Worm (Caenorhabditis elegans): ENCODE measurements around the gene lsm-5.

The lsm-5 gene

DNA sequence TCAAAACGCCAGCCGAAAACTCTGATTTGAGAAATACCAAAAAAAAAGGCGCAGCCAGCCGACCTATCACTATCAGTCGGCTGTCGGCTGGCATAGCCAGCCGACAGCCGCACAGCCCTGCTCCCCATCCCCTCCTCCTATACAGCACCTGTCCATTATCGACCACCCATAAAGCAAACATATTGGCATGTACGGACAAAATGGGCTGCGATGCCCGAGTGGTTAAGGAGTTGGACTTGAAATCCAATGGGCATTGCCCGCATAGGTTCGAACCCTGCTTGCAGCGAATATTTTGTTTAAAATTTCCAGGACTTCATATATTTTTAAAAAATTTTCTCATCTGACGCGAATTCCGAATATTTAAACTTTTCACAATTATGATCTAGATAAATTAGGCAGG is 19.8 kb upstream of the lsm-5 start:
- peak; percentile 73 for TF ChIP-seq tbp1 (GFP tag; optimal IDR thresholded peaks at IDR 0.05)
- no peak for TF ChIP-seq B0019.2 (GFP tag; conservative IDR thresholded peaks at IDR 0.05)
- no peak for TF ChIP-seq nfya-1 (tag; optimal IDR thresholded peaks at IDR 0.05; ENCODE audit: borderline replicate concordance, insufficient read depth)
- TF ChIP-seq snpc-4 (GFP tag; optimal IDR thresholded peaks at IDR 0.05): no peak
- TF ChIP-seq snpc-4 (tag; optimal IDR thresholded peaks at IDR 0.05): no peak
- no peak for TF ChIP-seq ceh-40 (GFP tag; IDR thresholded peaks at IDR 0.05)
- TF ChIP-seq Y67H2A.10 (GFP tag; conservative IDR thresholded peaks at IDR 0.05): no peak
- TF ChIP-seq sea-2 (GFP tag; IDR thresholded peaks at IDR 0.05): no peak
- no peak for TF ChIP-seq snpc-3.4 (tag; optimal IDR thresholded peaks at IDR 0.05)
- TF ChIP-seq Y79H2A.3 (GFP tag; conservative IDR thresholded peaks at IDR 0.05): no peak
- TF ChIP-seq F22D6.2 (tag; optimal IDR thresholded peaks at IDR 0.05): no peak
- peak; percentile 52 for TF ChIP-seq B0261.1 (tag; optimal IDR thresholded peaks at IDR 0.05)
- peak; percentile 26 for TF ChIP-seq rpc-1 (optimal IDR thresholded peaks at IDR 0.05)
- TF ChIP-seq rpc-1 (tag; optimal IDR thresholded peaks at IDR 0.05): peak; percentile 52
- TF ChIP-seq snpc-1.1 (tag; optimal IDR thresholded peaks at IDR 0.05; ENCODE audit: insufficient read depth): no peak
- TF ChIP-seq lin-40 (tag; optimal IDR thresholded peaks at IDR 0.05): no peak
- no peak for TF ChIP-seq lin-54 (GFP tag; optimal IDR thresholded peaks at IDR 0.05)
- no peak for TF ChIP-seq aptf-3 (GFP tag; IDR thresholded peaks at IDR 0.05)
- TF ChIP-seq madf-10 (tag; optimal IDR thresholded peaks at IDR 0.05): no peak
- TF ChIP-seq dpl-1 (GFP tag; optimal IDR thresholded peaks at IDR 0.05): no peak

DNA sequence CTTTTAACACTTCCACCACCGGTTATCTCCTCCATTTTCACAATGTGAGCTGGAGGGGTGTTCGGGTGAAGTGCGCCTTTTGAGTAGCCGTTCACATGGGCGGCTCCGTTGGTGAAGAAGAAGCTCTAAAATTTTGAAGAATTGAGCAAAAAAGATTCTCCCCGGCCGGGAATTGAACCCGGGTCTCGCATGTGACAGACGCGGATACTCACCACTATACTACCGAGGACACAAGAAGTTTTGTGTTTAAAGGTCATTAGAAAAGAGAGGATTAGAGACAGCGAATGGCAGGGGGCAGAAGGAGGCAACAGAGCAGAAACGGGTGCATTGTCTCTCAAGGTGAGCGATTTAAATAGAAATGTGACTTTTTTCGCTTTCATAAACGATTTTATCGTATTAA is 18.5 kb upstream of the lsm-5 start:
- no peak for TF ChIP-seq Y53G8AR.9 (GFP tag; conservative IDR thresholded peaks at IDR 0.05)
- TF ChIP-seq efl-1 (GFP tag; optimal IDR thresholded peaks at IDR 0.05): no peak
- peak; percentile 2 for TF ChIP-seq repo-1 (tag; optimal IDR thresholded peaks at IDR 0.05)
- no peak for TF ChIP-seq hlh-26 (GFP tag; conservative IDR thresholded peaks at IDR 0.05)
- TF ChIP-seq lin-54 (GFP tag; optimal IDR thresholded peaks at IDR 0.05): peak; percentile 42
- TF ChIP-seq ceh-100 (GFP tag; IDR thresholded peaks at IDR 0.05): 0 out of 2 replicates have a peak, but pooled peaks have one; percentile 34
- TF ChIP-seq Y53F4B.3 (GFP tag; IDR thresholded peaks at IDR 0.05): peak; percentile 52; the same call in 1 of the 2 replicates
- TF ChIP-seq nhr-179 (tag; optimal IDR thresholded peaks at IDR 0.05): peak; percentile 44
- no peak for TF ChIP-seq let-607 (tag; optimal IDR thresholded peaks at IDR 0.05)
- no peak for TF ChIP-seq F10E7.11 (tag; optimal IDR thresholded peaks at IDR 0.05)
- no peak for TF ChIP-seq C06A6.2 (GFP tag; conservative IDR thresholded peaks at IDR 0.05)
- TF ChIP-seq B0336.3 (GFP tag; IDR thresholded peaks at IDR 0.05): peak; percentile 43; the same call in 1 of the 2 replicates
- TF ChIP-seq B0019.2 (GFP tag; conservative IDR thresholded peaks at IDR 0.05): no peak
- TF ChIP-seq F55B11.4 (tag; optimal IDR thresholded peaks at IDR 0.05; ENCODE audit: borderline replicate concordance, insufficient read depth): no peak
- TF ChIP-seq lsy-27 (tag; optimal IDR thresholded peaks at IDR 0.05; ENCODE audit: borderline replicate concordance, insufficient read depth): no peak
- TF ChIP-seq nhr-80 (tag; optimal IDR thresholded peaks at IDR 0.05): peak; percentile 9
- TF ChIP-seq egl-44 (GFP tag; IDR thresholded peaks at IDR 0.05): peak; percentile 75; the same call in 1 of the 2 replicates
- TF ChIP-seq dpl-1 (GFP tag; optimal IDR thresholded peaks at IDR 0.05): no peak
- TF ChIP-seq ceh-40 (GFP tag; IDR thresholded peaks at IDR 0.05): 0 out of 2 replicates have a peak, but pooled peaks have one; percentile 12
- TF ChIP-seq unc-130 (GFP tag; optimal IDR thresholded peaks at IDR 0.05): peak; percentile 24
- TF ChIP-seq cebp-2 (GFP tag; IDR thresholded peaks at IDR 0.05): 0 out of 2 replicates have a peak, but pooled peaks have one; percentile 74
- peak; percentile 63 for TF ChIP-seq mcd-1 (GFP tag; IDR thresholded peaks at IDR 0.05)
- TF ChIP-seq K12H6.12 (tag; optimal IDR thresholded peaks at IDR 0.05): no peak
- TF ChIP-seq snpc-1.1 (tag; optimal IDR thresholded peaks at IDR 0.05; ENCODE audit: insufficient read depth): peak; percentile 19
- peak; percentile 88 for TF ChIP-seq nfyb-1 (GFP tag; IDR thresholded peaks at IDR 0.05)
- no peak for TF ChIP-seq egl-18 (GFP tag; IDR thresholded peaks at IDR 0.05)
- TF ChIP-seq mxl-1 (tag; optimal IDR thresholded peaks at IDR 0.05): peak; percentile 33
- peak; percentile 81 for TF ChIP-seq die-1 (tag; optimal IDR thresholded peaks at IDR 0.05)
- TF ChIP-seq Y95B8A.8 (GFP tag; IDR thresholded peaks at IDR 0.05): no peak
- 0 out of 2 replicates have a peak, but pooled peaks have one; percentile 43 for TF ChIP-seq rcor-1 (GFP tag; IDR thresholded peaks at IDR 0.05)
- peak; percentile 57 for TF ChIP-seq ztf-18 (tag; optimal IDR thresholded peaks at IDR 0.05)
- TF ChIP-seq ztf-6 (GFP tag; IDR thresholded peaks at IDR 0.05): 0 out of 2 replicates have a peak, but pooled peaks have one; percentile 71
- TF ChIP-seq sptf-2 (GFP tag; optimal IDR thresholded peaks at IDR 0.05): no peak

Measured in whole organism, young adult.